Worm (Caenorhabditis elegans): ENCODE results near the gene thn-6.

Gene thn-6

DNA sequence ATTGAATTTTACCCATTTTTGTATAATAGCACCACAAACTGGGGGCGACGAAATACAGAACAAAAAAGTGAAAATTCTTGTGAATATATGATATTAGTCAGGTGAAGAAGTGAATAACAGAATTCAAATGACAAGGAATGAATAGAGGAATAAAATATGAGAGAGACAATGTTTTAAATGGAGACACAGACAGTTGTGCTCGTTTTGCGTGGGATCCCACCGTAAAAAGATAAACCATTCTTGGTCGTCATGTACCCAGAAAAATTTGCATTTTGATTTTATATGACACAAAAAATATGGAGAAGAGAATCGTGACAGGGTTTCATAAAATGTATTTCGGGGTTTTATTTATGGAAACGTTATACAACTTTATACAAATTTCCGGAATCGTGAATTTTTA lies 49.0 kb downstream of the thn-6 start, which contains the start of gene F36H12.17:
TSS of gene F36H12.17 (minus strand) at position 101 of the 400 bp plus-strand sequence.
- TF ChIP-seq hlh-13 (GFP tag; optimal IDR thresholded peaks at IDR 0.05) (no peak), eyg-1 (tag; optimal IDR thresholded peaks at IDR 0.05) (no peak), T23F11.4 (GFP tag; optimal IDR thresholded peaks at IDR 0.05) (no peak), sox-2 (GFP tag; IDR thresholded peaks at IDR 0.05) (no peak), F13H6.1 (tag; optimal IDR thresholded peaks at IDR 0.05) (no peak), unc-3 (GFP tag; conservative IDR thresholded peaks at IDR 0.05) (no peak), unc-3 (tag; optimal IDR thresholded peaks at IDR 0.05) (no peak), ceh-6 (GFP tag; optimal IDR thresholded peaks at IDR 0.05) (no peak), syd-9 (tag; optimal IDR thresholded peaks at IDR 0.05) (no peak), ttx-3 (tag; optimal IDR thresholded peaks at IDR 0.05) (no peak), tbx-2 (tag; optimal IDR thresholded peaks at IDR 0.05) (no peak), fkh-10 (GFP tag; optimal IDR thresholded peaks at IDR 0.05) (no peak), ceh-48 (tag; optimal IDR thresholded peaks at IDR 0.05) (no peak), ahr-1 (tag; optimal IDR thresholded peaks at IDR 0.05) (no peak), K02D7.2 (tag; optimal IDR thresholded peaks at IDR 0.05) (no peak), unc-86 (tag; optimal IDR thresholded peaks at IDR 0.05) (no peak)
